Worm (Caenorhabditis elegans) whole organism, L3 larva: ENCODE results near the gene ttr-57.

Experiments used
- ZK546.5 ChIP-seq: sonication (generic microtip); optimal IDR thresholded peaks from 2 replicates; lab custom pipeline; 2017; ENCODE audit warnings: missing biosample characterization, missing genetic modification characterization
- aly-2 ChIP-seq: fragments of 150-350 bp; optimal IDR thresholded peaks from 2 replicates; lab custom pipeline; 2014; ENCODE audit warnings: missing biosample characterization, missing genetic modification characterization
- ama-1 ChIP-seq: fragments of 150-350 bp; optimal IDR thresholded peaks from 2 replicates; lab custom pipeline; 2018
- ceh-16 ChIP-seq: sonication (generic microtip); optimal IDR thresholded peaks from 2 replicates; lab custom pipeline; 2017; ENCODE audit warnings: missing biosample characterization, missing genetic modification characterization
- ceh-28 ChIP-seq: fragments of 150-350 bp; optimal IDR thresholded peaks from 2 replicates; lab custom pipeline; 2014; ENCODE audit warnings: missing biosample characterization, missing genetic modification reagents, missing genetic modification characterization
- ceh-82 ChIP-seq: fragments of 150-350 bp; optimal IDR thresholded peaks from 2 replicates; lab custom pipeline; 2014; ENCODE audit warnings: missing biosample characterization, missing genetic modification characterization
- daf-12 ChIP-seq: fragments of 150-350 bp; optimal IDR thresholded peaks from 2 replicates; lab custom pipeline; 2014; ENCODE audit warnings: missing biosample characterization, missing genetic modification reagents, missing genetic modification characterization
- elt-2 ChIP-seq: sonication (generic microtip); optimal IDR thresholded peaks from 2 replicates; lab custom pipeline; 2016; ENCODE audit warnings: missing genetic modification reagents, mild to moderate bottlenecking, missing genetic modification characterization, missing compliant biosample characterization
- elt-3 ChIP-seq, 3 experiments: fragments of 150-350 bp in 1 of 3; sonication (generic microtip) in 2 of 3; optimal IDR thresholded peaks; 2 replicates in 2 of 3; 4 replicates in 1 of 3; lab custom pipeline; 2014 to 2017; ENCODE audit warnings: missing biosample characterization in 3 of 3, missing genetic modification characterization in 3 of 3
- eor-1 ChIP-seq, 2 experiments: fragments of 150-350 bp; optimal IDR thresholded peaks; 2 replicates each; lab custom pipeline; 2014 to 2018; ENCODE audit warnings: missing biosample characterization in 2 of 2, missing genetic modification characterization in 2 of 2
- fkh-10 ChIP-seq: sonication (generic microtip); optimal IDR thresholded peaks from 2 replicates; lab custom pipeline; 2017; ENCODE audit warnings: missing biosample characterization, missing genetic modification reagents, missing genetic modification characterization
- fkh-2 ChIP-seq: fragments of 150-350 bp; optimal IDR thresholded peaks from 2 replicates; lab custom pipeline; 2014; ENCODE audit warnings: missing biosample characterization, missing genetic modification reagents, missing genetic modification characterization
- hmg-11 ChIP-seq: sonication (generic microtip); optimal IDR thresholded peaks from 2 replicates; lab custom pipeline; 2016; ENCODE audit warnings: missing genetic modification characterization, missing compliant biosample characterization
- lin-15B ChIP-seq: fragments of 150-350 bp; optimal IDR thresholded peaks from 2 replicates; lab custom pipeline; 2014; ENCODE audit warnings: missing biosample characterization, missing genetic modification characterization
- lin-39 ChIP-seq: fragments of 150-350 bp; optimal IDR thresholded peaks from 2 replicates; lab custom pipeline; 2018; ENCODE audit warnings: missing biosample characterization, missing genetic modification reagents, missing genetic modification characterization
- lsy-12 ChIP-seq: sonication (generic microtip); optimal IDR thresholded peaks from 2 replicates; lab custom pipeline; 2016; ENCODE audit warnings: mild to moderate bottlenecking, missing genetic modification characterization, missing compliant biosample characterization
- mdl-1 ChIP-seq: fragments of 150-350 bp; optimal IDR thresholded peaks from 2 replicates; lab custom pipeline; 2014; ENCODE audit warnings: missing biosample characterization, missing genetic modification characterization
- mml-1 ChIP-seq: fragments of 150-350 bp; sonication (generic microtip); optimal IDR thresholded peaks from 3 replicates; lab custom pipeline; 2014; ENCODE audit warnings: missing biosample characterization, missing genetic modification characterization
- nfya-1 ChIP-seq: sonication (generic microtip); optimal IDR thresholded peaks from 2 replicates; lab custom pipeline; 2017; ENCODE audit warnings: missing genetic modification characterization, mild to moderate bottlenecking, missing compliant biosample characterization, antibody characterized with exemption, moderate library complexity; ENCODE audit not compliant: insufficient read depth
- nhr-11 ChIP-seq: fragments of 150-350 bp; optimal IDR thresholded peaks from 2 replicates; lab custom pipeline; 2014; ENCODE audit warnings: missing biosample characterization, missing genetic modification characterization
- nhr-12 ChIP-seq: fragments of 150-350 bp; optimal IDR thresholded peaks from 2 replicates; lab custom pipeline; 2014; ENCODE audit warnings: missing biosample characterization, missing genetic modification characterization
- nhr-23 ChIP-seq: fragments of 150-350 bp; optimal IDR thresholded peaks from 2 replicates; lab custom pipeline; 2014; ENCODE audit warnings: missing biosample characterization, missing genetic modification reagents, missing genetic modification characterization
- nhr-237 ChIP-seq: fragments of 150-350 bp; optimal IDR thresholded peaks from 2 replicates; lab custom pipeline; 2014; ENCODE audit warnings: missing biosample characterization, missing genetic modification characterization
- nhr-25 ChIP-seq: sonication (generic microtip); optimal IDR thresholded peaks from 2 replicates; lab custom pipeline; 2017; ENCODE audit warnings: missing biosample characterization, missing genetic modification characterization
- nhr-28 ChIP-seq: fragments of 150-350 bp; optimal IDR thresholded peaks from 2 replicates; lab custom pipeline; 2014; ENCODE audit warnings: missing biosample characterization, missing genetic modification characterization
- nhr-43 ChIP-seq: sonication (generic microtip); optimal IDR thresholded peaks from 2 replicates; lab custom pipeline; 2016; ENCODE audit warnings: mild to moderate bottlenecking, missing genetic modification characterization, missing compliant biosample characterization; ENCODE audit not compliant: poor library complexity, severe bottlenecking
- nhr-67 ChIP-seq: fragments of 150-350 bp; optimal IDR thresholded peaks from 2 replicates; lab custom pipeline; 2014; ENCODE audit warnings: missing biosample characterization, missing genetic modification characterization
- nhr-76 ChIP-seq: fragments of 150-350 bp; sonication (generic microtip); optimal IDR thresholded peaks from 5 replicates; lab custom pipeline; 2014; ENCODE audit warnings: missing biosample characterization, missing genetic modification characterization
- nhr-77 ChIP-seq: fragments of 150-350 bp; optimal IDR thresholded peaks from 2 replicates; lab custom pipeline; 2014; ENCODE audit warnings: missing biosample characterization, missing genetic modification characterization
- pha-4 ChIP-seq: fragments of 150-350 bp; optimal IDR thresholded peaks from 2 replicates; lab custom pipeline; 2014; ENCODE audit warnings: missing biosample characterization, missing genetic modification reagents, missing genetic modification characterization
- pqm-1 ChIP-seq: fragments of 150-350 bp; optimal IDR thresholded peaks from 2 replicates; lab custom pipeline; 2017; ENCODE audit warnings: missing biosample characterization, missing genetic modification characterization, inconsistent platforms
- snpc-4 ChIP-seq: fragments of 150-350 bp; optimal IDR thresholded peaks from 2 replicates; lab custom pipeline; 2014; ENCODE audit warnings: missing biosample characterization, missing genetic modification characterization
- tbx-2 ChIP-seq: sonication (generic microtip); optimal IDR thresholded peaks from 2 replicates; lab custom pipeline; 2016; ENCODE audit warnings: mild to moderate bottlenecking, missing genetic modification characterization, missing compliant biosample characterization
- ztf-11 ChIP-seq: fragments of 150-350 bp; optimal IDR thresholded peaks from 2 replicates; lab custom pipeline; 2014; ENCODE audit warnings: missing biosample characterization, missing genetic modification characterization
- ztf-4 ChIP-seq: fragments of 150-350 bp; optimal IDR thresholded peaks from 2 replicates; lab custom pipeline; 2014; ENCODE audit warnings: missing biosample characterization, missing genetic modification characterization

Gene ttr-57

DNA sequence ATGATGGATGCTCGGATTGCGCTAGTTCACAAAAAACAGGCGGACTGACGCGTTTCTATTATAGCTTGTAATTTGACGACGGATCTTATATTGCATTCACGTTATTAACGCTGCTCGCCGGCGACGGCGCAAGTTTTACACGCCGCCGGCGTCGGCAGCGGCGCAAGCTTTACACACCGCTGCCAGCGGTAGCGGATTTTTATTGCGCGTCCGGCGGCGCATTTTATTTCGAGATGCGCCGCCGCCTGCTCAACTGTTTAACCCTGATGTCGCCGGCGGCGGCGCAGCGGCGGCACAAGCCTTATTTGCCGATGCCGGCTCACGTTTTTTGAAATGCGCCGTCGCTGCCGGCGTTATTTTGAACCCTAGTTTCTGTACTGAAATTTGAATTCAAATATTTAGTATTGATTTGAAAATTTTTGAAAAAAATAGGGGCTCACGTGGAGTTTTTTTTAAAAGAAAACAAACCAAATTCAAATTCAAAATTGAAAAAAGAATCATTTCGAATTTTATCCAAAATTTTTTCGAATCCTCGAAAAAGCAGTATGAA lies at the start of gene ttr-57:
ttr-57 (plus strand) TSS at position 500 of the 550 bp plus-strand sequence.
- TF ChIP-seq lin-39 (tag; lab: Kevin White, UChicago) (no peak), eor-1 (tag; optimal IDR thresholded peaks at IDR 0.05; lab: Kevin White, UChicago) (no peak), ceh-28 (tag; lab: Kevin White, UChicago) (no peak), nhr-25 (no peak), nhr-67 (tag; lab: Kevin White, UChicago) (no peak), lin-15B (no peak), hmg-11 (no peak), snpc-4 (tag; lab: Kevin White, UChicago) (no peak), nhr-77 (no peak)

ce11 chrV:20555120-20555519 lies 49.8 kb upstream of the ttr-57 start, which contains the start of gene Y38H6C.21:
Gene Y38H6C.21, minus strand, starts transcription at chrV:20555267.
- TF ChIP-seq fkh-10 (GFP tag; lab: Kevin White, UChicago) (no peak), nhr-77 (no peak), mdl-1 (no peak), lsy-12 (tag; lab: Kevin White, UChicago) (no peak)
- TF ChIP-seq, all 47 proteins: peak for 0

DNA sequence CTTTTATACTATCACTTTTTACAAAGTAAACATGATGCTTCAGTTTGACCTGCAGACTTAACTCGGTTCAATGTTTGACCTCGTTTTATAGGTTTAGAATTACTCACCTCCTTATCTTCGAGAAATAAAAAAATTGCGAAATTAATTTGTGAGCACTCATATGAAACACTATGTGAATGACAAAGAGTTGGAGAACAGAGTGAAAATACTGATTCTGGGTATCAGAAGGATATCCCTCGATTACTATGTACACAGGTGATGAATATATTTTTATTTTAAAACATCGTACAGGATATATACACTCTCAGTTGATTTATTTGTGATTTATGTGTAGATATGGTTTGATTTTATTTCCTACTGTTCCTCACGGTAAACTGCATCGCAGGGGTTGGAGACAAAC lies 48.6 kb upstream of the ttr-57 start, which contains the start of gene Y38H6C.23:
Y38H6C.23 (minus strand) TSS at position 101 of the 400 bp plus-strand sequence.
- TF ChIP-seq nfya-1 (no peak), nhr-237 (tag; lab: Kevin White, UChicago) (no peak), ceh-82 (tag; lab: Kevin White, UChicago) (no peak), pha-4 (no peak), nhr-23 (tag; lab: Kevin White, UChicago) (no peak), ceh-16 (tag; lab: Kevin White, UChicago) (no peak), nhr-11 (tag; lab: Kevin White, UChicago) (no peak), aly-2 (tag; lab: Kevin White, UChicago) (no peak), nhr-67 (tag; lab: Kevin White, UChicago) (no peak), ztf-11 (tag; lab: Kevin White, UChicago) (no peak), elt-2 (no peak), hmg-11 (no peak), nhr-12 (tag; lab: Kevin White, UChicago) (no peak), snpc-4 (tag; lab: Kevin White, UChicago) (no peak), nhr-28 (no peak)
- TF ChIP-seq, all 47 proteins: peak for 0

DNA sequence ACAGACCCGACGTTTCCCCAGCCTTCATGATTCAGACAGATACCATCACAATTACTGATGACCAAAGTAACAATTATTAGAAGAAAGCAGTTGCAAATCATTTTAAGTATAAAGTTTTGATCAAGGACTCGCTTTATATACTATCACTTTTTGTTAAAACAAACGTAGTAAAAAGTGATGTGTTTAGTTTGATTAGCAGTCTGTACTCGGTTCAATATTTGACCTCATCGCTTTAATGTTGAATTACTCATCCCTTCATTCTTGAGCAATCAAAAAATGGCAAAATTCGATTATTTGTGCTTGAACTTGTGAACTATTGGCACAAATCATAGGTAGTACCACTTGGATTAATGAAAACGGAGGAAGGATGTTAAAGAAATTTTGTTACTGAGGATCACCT lies 46.6 kb upstream of the ttr-57 start, which contains the start of gene abf-4:
abf-4 (minus strand) TSS at position 101 of the 400 bp plus-strand sequence.
- TF ChIP-seq snpc-4 (tag; lab: Kevin White, UChicago) (no peak), ZK546.5 (tag; lab: Kevin White, UChicago) (no peak), tbx-2 (no peak), nhr-77 (no peak), eor-1 (tag; optimal IDR thresholded peaks at IDR 0.05; lab: Kevin White, UChicago) (no peak), pha-4 (no peak), aly-2 (tag; lab: Kevin White, UChicago) (no peak), fkh-2 (tag; lab: Kevin White, UChicago) (no peak), nhr-11 (tag; lab: Kevin White, UChicago) (no peak), nhr-43 (tag; lab: Kevin White, UChicago) (no peak), nhr-67 (tag; lab: Kevin White, UChicago) (no peak), fkh-10 (GFP tag; lab: Kevin White, UChicago) (no peak), ceh-16 (tag; lab: Kevin White, UChicago) (no peak), nhr-23 (tag; lab: Kevin White, UChicago) (no peak), ama-1 (no peak)

DNA sequence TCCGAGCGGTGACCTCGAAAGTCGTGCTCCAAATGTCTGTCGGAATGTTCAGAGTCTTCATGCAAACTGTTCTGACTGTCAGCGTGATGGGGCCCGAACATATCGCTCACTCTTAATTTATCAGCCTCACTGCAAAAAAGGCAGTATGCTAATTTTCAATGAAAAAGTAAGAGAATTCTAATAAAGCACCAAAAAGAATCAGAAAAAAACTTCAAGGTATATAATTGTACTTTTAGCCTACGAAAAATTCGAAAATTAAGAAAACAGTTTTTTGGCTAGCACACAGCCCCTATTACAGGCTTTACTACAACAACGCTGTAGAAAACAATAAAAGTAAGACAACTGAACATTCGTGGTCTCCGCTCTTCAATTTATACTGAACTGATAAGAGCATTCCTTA lies 43.1 kb upstream of the ttr-57 start, which contains the start of gene F26F2.1:
F26F2.1 (minus strand) TSS at position 101 of the 400 bp plus-strand sequence.
- TF ChIP-seq nhr-11 (tag; lab: Kevin White, UChicago) (no peak), eor-1 (tag; optimal IDR thresholded peaks at IDR 0.05; lab: Kevin White, UChicago) (no peak), tbx-2 (no peak), lsy-12 (tag; lab: Kevin White, UChicago) (no peak), elt-3 (tag; optimal IDR thresholded peaks at IDR 0.05; lab: Kevin White, UChicago) (no peak), ceh-82 (tag; lab: Kevin White, UChicago) (no peak), ztf-4 (tag; lab: Kevin White, UChicago) (no peak), nhr-25 (no peak), fkh-2 (tag; lab: Kevin White, UChicago) (no peak), lin-39 (tag; lab: Kevin White, UChicago) (no peak), ZK546.5 (tag; lab: Kevin White, UChicago) (no peak), ceh-28 (tag; lab: Kevin White, UChicago) (no peak), mml-1 (tag; lab: Kevin White, UChicago) (no peak), nhr-12 (tag; lab: Kevin White, UChicago) (no peak), ztf-11 (tag; lab: Kevin White, UChicago) (no peak), pqm-1 (tag; lab: Kevin White, UChicago) (no peak), nhr-67 (tag; lab: Kevin White, UChicago) (no peak), daf-12 (tag; lab: Kevin White, UChicago) (no peak), nhr-76 (tag; lab: Kevin White, UChicago) (no peak)
